Worm (Caenorhabditis elegans) whole organism, L4/young adult: Measurements from ENCODE around the gene R166.2.
"Not testable (repeated sequence)": the region's sequence is repeated elsewhere in the genome, so short reads cannot be mapped to it uniquely, and the experiment has no call there.

Experiments
- W03F9.2 ChIP-seq: fragments of 150-350 bp; optimal IDR thresholded peaks from 2 replicates; lab custom pipeline; 2014; ENCODE audit warnings: missing biosample characterization, missing genetic modification characterization
- dao-5 ChIP-seq: sonication (generic microtip); optimal IDR thresholded peaks from 2 replicates; lab custom pipeline; 2016; ENCODE audit warnings: missing genotype, missing genetic modification characterization, moderate library complexity, missing compliant biosample characterization
- him-1 ChIP-seq: sonication (generic microtip); optimal IDR thresholded peaks from 2 replicates; lab custom pipeline; 2016; ENCODE audit warnings: missing genotype, missing genetic modification reagents, missing genetic modification characterization, missing compliant biosample characterization

DNA sequence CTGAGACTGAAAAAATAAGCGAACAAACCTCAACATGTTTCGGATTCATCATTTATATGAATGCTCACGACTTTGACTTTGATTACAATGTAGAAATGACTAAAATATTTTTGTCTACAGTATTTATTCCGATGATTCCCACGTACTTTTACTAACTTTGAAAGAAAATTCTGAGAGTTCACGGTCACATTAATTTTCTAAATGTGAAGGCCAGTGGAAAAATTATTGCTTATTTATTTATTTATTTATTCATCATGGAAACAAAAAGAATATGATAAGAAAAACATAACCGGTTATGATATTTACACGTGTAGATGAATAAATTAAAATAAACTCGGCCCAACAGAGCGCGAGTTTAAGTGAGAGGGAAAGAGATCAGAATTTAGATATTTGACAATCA, 44.4 kb downstream of the R166.2 start, which contains the start of gene ZK666.8:
- not testable (repeated sequence) for TF ChIP-seq dao-5 (tag; lab: Kevin White, UChicago); him-1 (tag; lab: Kevin White, UChicago); W03F9.2
